Fruit fly (Drosophila melanogaster): ENCODE results near the gene Toll-9.
A peak's percentile ranks its signal among the peaks of the same experiment; 100 is the strongest.

Gene Toll-9

DNA sequence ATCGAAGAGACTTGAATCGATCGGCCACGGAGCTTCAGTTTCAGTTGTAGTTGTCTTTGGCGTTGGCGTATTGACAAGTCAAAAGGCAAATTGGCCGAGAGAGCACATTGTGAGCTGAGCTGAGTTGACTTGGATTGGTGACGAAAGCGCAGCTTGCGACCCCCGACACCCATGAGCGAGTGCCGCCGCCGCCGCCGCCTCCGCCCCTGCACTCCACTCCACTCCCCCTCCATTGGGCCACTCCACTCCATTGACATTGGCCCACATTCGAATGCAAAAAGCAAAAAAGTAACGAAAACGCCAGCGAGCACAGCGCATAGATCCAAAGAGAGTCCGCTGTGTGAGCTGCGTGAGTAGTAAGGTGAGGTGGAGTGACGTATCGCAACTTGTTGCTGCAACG lies 31.2 kb upstream of the Toll-9 start (continued):
- TF ChIP-seq rib (GFP tag; IDR thresholded peaks at IDR 0.05) (peak; percentile 58; the same call in 1 of the 2 replicates), sisA (GFP tag; IDR thresholded peaks at IDR 0.05) (no peak), CG9876 (GFP tag; optimal IDR thresholded peaks at IDR 0.05) (no peak), ttk (GFP tag; IDR thresholded peaks at IDR 0.05) (no peak), PHDP (tag; optimal IDR thresholded peaks at IDR 0.05) (no peak), fu2 (GFP tag; optimal IDR thresholded peaks at IDR 0.05) (no peak), Nf-YC (tag; optimal IDR thresholded peaks at IDR 0.05) (no peak), CG4730 (GFP tag; IDR thresholded peaks at IDR 0.05) (no peak), CG34376 (GFP tag; optimal IDR thresholded peaks at IDR 0.05) (no peak), CG33557 (GFP tag; optimal IDR thresholded peaks at IDR 0.05) (no peak), fd64A (GFP tag; optimal IDR thresholded peaks at IDR 0.05) (no peak), CG3995 (GFP tag; optimal IDR thresholded peaks at IDR 0.05) (no peak), dpn (GFP tag; optimal IDR thresholded peaks at IDR 0.05) (no peak), p53 (GFP tag; optimal IDR thresholded peaks at IDR 0.05) (no peak), Nf-YB (GFP tag; optimal IDR thresholded peaks at IDR 0.05) (no peak), schlank (tag; optimal IDR thresholded peaks at IDR 0.05) (no peak), Sox102F (GFP tag; optimal IDR thresholded peaks at IDR 0.05) (no peak), CG8290 (GFP tag; optimal IDR thresholded peaks at IDR 0.05) (no peak), CG8290 (tag; optimal IDR thresholded peaks at IDR 0.05) (no peak), CG2120 (GFP tag; optimal IDR thresholded peaks at IDR 0.05) (no peak), YL-1 (GFP tag; optimal IDR thresholded peaks at IDR 0.05) (no peak), CG8944 (GFP tag; optimal IDR thresholded peaks at IDR 0.05) (no peak), Mrtf (GFP tag; IDR thresholded peaks at IDR 0.05) (no peak), Myb (GFP tag; optimal IDR thresholded peaks at IDR 0.05) (no peak), ham (GFP tag; IDR thresholded peaks at IDR 0.05) (no peak), CG13424 (tag; optimal IDR thresholded peaks at IDR 0.05) (no peak), slou (GFP tag; optimal IDR thresholded peaks at IDR 0.05) (no peak), Ada2b (GFP tag; IDR thresholded peaks at IDR 0.05) (no peak), run (tag; optimal IDR thresholded peaks at IDR 0.05) (no peak), cwo (GFP tag; optimal IDR thresholded peaks at IDR 0.05) (no peak), CG4424 (GFP tag; optimal IDR thresholded peaks at IDR 0.05) (no peak), CG4707 (GFP tag; optimal IDR thresholded peaks at IDR 0.05) (no peak), MBD-R2 (GFP tag; IDR thresholded peaks at IDR 0.05) (no peak), ATbp (GFP tag; optimal IDR thresholded peaks at IDR 0.05) (no peak), Hr78 (GFP tag; optimal IDR thresholded peaks at IDR 0.05) (no peak), Oli (tag; optimal IDR thresholded peaks at IDR 0.05) (no peak), prd (optimal IDR thresholded peaks at IDR 0.05) (no peak), prd (GFP tag; IDR thresholded peaks at IDR 0.05) (no peak), jumu (GFP tag; optimal IDR thresholded peaks at IDR 0.05) (no peak), Sin3A (optimal IDR thresholded peaks at IDR 0.05) (no peak), CG18262 (tag; optimal IDR thresholded peaks at IDR 0.05) (no peak), vnd (GFP tag; IDR thresholded peaks at IDR 0.05; ENCODE audit: partially characterized antibody) (no peak), sc (optimal IDR thresholded peaks at IDR 0.05) (no peak), sc (GFP tag; optimal IDR thresholded peaks at IDR 0.05) (no peak), CG6254 (GFP tag; optimal IDR thresholded peaks at IDR 0.05) (no peak), CG17568 (GFP tag; optimal IDR thresholded peaks at IDR 0.05) (no peak), CG14667 (GFP tag; IDR thresholded peaks at IDR 0.05) (no peak), crol (GFP tag; IDR thresholded peaks at IDR 0.05) (peak; percentile 90), CG7357 (GFP tag; IDR thresholded peaks at IDR 0.05) (no peak), tin (GFP tag; optimal IDR thresholded peaks at IDR 0.05) (no peak), Nf-YA (GFP tag; IDR thresholded peaks at IDR 0.05) (peak; percentile 21; the same call in 1 of the 2 replicates), CG11723 (GFP tag; optimal IDR thresholded peaks at IDR 0.05) (no peak), inv (GFP tag; IDR thresholded peaks at IDR 0.05; ENCODE audit: partially characterized antibody) (no peak)

Measured in whole organism, embryonic.